Worm (Caenorhabditis elegans) whole organism, L2 larva: Measurements from ENCODE around the gene cccp-1.

ENCODE experiments used
- C34F6.9 ChIP-seq: fragments of 150-350 bp; optimal IDR thresholded peaks from 2 replicates; lab custom pipeline; 2014; ENCODE audit warnings: missing biosample characterization, missing genetic modification characterization
- F13H6.1 ChIP-seq: sonication (generic microtip); optimal IDR thresholded peaks from 2 replicates; lab custom pipeline; 2016; ENCODE audit warnings: missing genetic modification characterization, missing compliant biosample characterization
- R02D3.7 ChIP-seq: fragments of 150-350 bp; optimal IDR thresholded peaks from 2 replicates; lab custom pipeline; 2014; ENCODE audit warnings: missing biosample characterization, missing genetic modification characterization
- Y55F3AM.14 ChIP-seq: fragments of 200-800 bp; sonication (Bioruptor generic); optimal IDR thresholded peaks from 2 replicates; lab custom pipeline; 2018; ENCODE audit warnings: mild to moderate bottlenecking, missing genetic modification characterization, missing compliant biosample characterization
- ZK546.5 ChIP-seq: sonication (generic microtip); optimal IDR thresholded peaks from 2 replicates; lab custom pipeline; 2017; ENCODE audit warnings: missing biosample characterization, missing genetic modification characterization
- alr-1 ChIP-seq: fragments of 150-350 bp; optimal IDR thresholded peaks from 2 replicates; lab custom pipeline; 2014; ENCODE audit warnings: missing biosample characterization, missing genetic modification characterization
- ama-1 ChIP-seq: fragments of 150-350 bp; optimal IDR thresholded peaks from 2 replicates; lab custom pipeline; 2018; ENCODE audit warnings: inconsistent platforms
- blmp-1 ChIP-seq: sonication (generic microtip); optimal IDR thresholded peaks from 2 replicates; lab custom pipeline; 2017; ENCODE audit warnings: missing genetic modification characterization, mild to moderate bottlenecking, missing compliant biosample characterization, antibody characterized with exemption, moderate library complexity; ENCODE audit not compliant: insufficient read depth
- ceh-16 ChIP-seq: fragments of 150-350 bp; optimal IDR thresholded peaks from 2 replicates; lab custom pipeline; 2014; ENCODE audit warnings: missing biosample characterization, missing genetic modification characterization
- ceh-82 ChIP-seq: fragments of 150-350 bp; optimal IDR thresholded peaks from 2 replicates; lab custom pipeline; 2014; ENCODE audit warnings: missing biosample characterization, missing genetic modification characterization
- crh-2 ChIP-seq: sonication (generic microtip); optimal IDR thresholded peaks from 2 replicates; lab custom pipeline; 2017; ENCODE audit warnings: missing biosample characterization, missing genetic modification characterization
- egl-27 ChIP-seq: sonication (generic microtip); optimal IDR thresholded peaks from 3 replicates; lab custom pipeline; 2017; ENCODE audit warnings: missing biosample characterization, missing genetic modification reagents, missing genetic modification characterization
- elt-1 ChIP-seq: fragments of 150-350 bp; optimal IDR thresholded peaks from 2 replicates; lab custom pipeline; 2014; ENCODE audit warnings: missing biosample characterization, missing genetic modification characterization
- elt-3 ChIP-seq: sonication (generic microtip); optimal IDR thresholded peaks from 2 replicates; lab custom pipeline; 2017; ENCODE audit warnings: missing biosample characterization, missing genetic modification characterization
- fos-1 ChIP-seq: fragments of 150-350 bp; optimal IDR thresholded peaks from 2 replicates; lab custom pipeline; 2014; ENCODE audit warnings: missing biosample characterization, missing genetic modification characterization
- gmeb-1 ChIP-seq: fragments of 150-350 bp; optimal IDR thresholded peaks from 2 replicates; lab custom pipeline; 2014; ENCODE audit warnings: missing biosample characterization, missing genetic modification characterization
- lin-11 ChIP-seq: fragments of 150-350 bp; sonication (generic microtip); optimal IDR thresholded peaks from 2 replicates; lab custom pipeline; 2014; ENCODE audit warnings: missing biosample characterization, missing genetic modification characterization, inconsistent platforms, mixed read lengths
- lin-13 ChIP-seq: fragments of 150-350 bp; optimal IDR thresholded peaks from 2 replicates; lab custom pipeline; 2014; ENCODE audit warnings: missing biosample characterization, missing genetic modification reagents, missing genetic modification characterization
- lin-39 ChIP-seq: fragments of 150-350 bp; optimal IDR thresholded peaks from 2 replicates; lab custom pipeline; 2014; ENCODE audit warnings: missing biosample characterization, missing genetic modification reagents, missing genetic modification characterization
- lsy-2 ChIP-seq, 2 experiments: fragments of 150-350 bp in 1 of 2; sonication (generic microtip) in 1 of 2; optimal IDR thresholded peaks; 2 replicates each; lab custom pipeline; 2014 to 2017; ENCODE audit warnings: missing biosample characterization in 2 of 2, missing genetic modification characterization in 2 of 2
- mab-5 ChIP-seq: fragments of 150-350 bp; optimal IDR thresholded peaks from 2 replicates; lab custom pipeline; 2014; ENCODE audit warnings: missing biosample characterization, missing genetic modification characterization
- mdl-1 ChIP-seq, 2 experiments: fragments of 150-350 bp in 1 of 2; sonication (generic microtip) in 1 of 2; optimal IDR thresholded peaks; 2 replicates each; lab custom pipeline; 2017; ENCODE audit warnings: missing biosample characterization in 2 of 2, missing genetic modification characterization in 2 of 2
- nhr-10 ChIP-seq: sonication (generic microtip); optimal IDR thresholded peaks from 2 replicates; lab custom pipeline; 2017; ENCODE audit warnings: missing biosample characterization, missing genetic modification characterization
- nhr-11 ChIP-seq: fragments of 150-350 bp; optimal IDR thresholded peaks from 2 replicates; lab custom pipeline; 2014; ENCODE audit warnings: missing biosample characterization, missing genetic modification characterization
- nhr-12 ChIP-seq: fragments of 150-350 bp; optimal IDR thresholded peaks from 2 replicates; lab custom pipeline; 2014; ENCODE audit warnings: missing biosample characterization, missing genetic modification characterization
- nhr-129 ChIP-seq: fragments of 150-350 bp; optimal IDR thresholded peaks from 2 replicates; lab custom pipeline; 2014; ENCODE audit warnings: missing biosample characterization, missing genetic modification characterization
- nhr-21 ChIP-seq: fragments of 150-350 bp; optimal IDR thresholded peaks from 2 replicates; lab custom pipeline; 2014; ENCODE audit warnings: missing biosample characterization, missing genetic modification characterization
- nhr-23 ChIP-seq: fragments of 150-350 bp; optimal IDR thresholded peaks from 2 replicates; lab custom pipeline; 2014; ENCODE audit warnings: missing biosample characterization, missing genetic modification reagents, missing genetic modification characterization
- nhr-237 ChIP-seq: fragments of 150-350 bp; optimal IDR thresholded peaks from 2 replicates; lab custom pipeline; 2014; ENCODE audit warnings: missing biosample characterization, missing genetic modification characterization
- nhr-25 ChIP-seq: fragments of 150-350 bp; sonication (generic microtip); optimal IDR thresholded peaks from 3 replicates; lab custom pipeline; 2014; ENCODE audit warnings: missing biosample characterization, missing genetic modification characterization
- nhr-6 ChIP-seq: fragments of 150-350 bp; optimal IDR thresholded peaks from 2 replicates; lab custom pipeline; 2014; ENCODE audit warnings: missing biosample characterization, missing genetic modification characterization
- nhr-77 ChIP-seq: fragments of 150-350 bp; optimal IDR thresholded peaks from 2 replicates; lab custom pipeline; 2014; ENCODE audit warnings: missing biosample characterization, missing genetic modification characterization
- sem-4 ChIP-seq: fragments of 150-350 bp; optimal IDR thresholded peaks from 2 replicates; lab custom pipeline; 2014; ENCODE audit warnings: missing biosample characterization, missing genetic modification reagents, missing genetic modification characterization
- skn-1 ChIP-seq: sonication (generic microtip); optimal IDR thresholded peaks from 2 replicates; lab custom pipeline; 2017; ENCODE audit warnings: missing biosample characterization, missing genetic modification characterization
- sma-3 ChIP-seq: sonication (generic microtip); optimal IDR thresholded peaks from 2 replicates; lab custom pipeline; 2016; ENCODE audit warnings: missing genetic modification reagents, missing genetic modification characterization, missing compliant biosample characterization
- sma-9 ChIP-seq, 2 experiments: fragments of 150-350 bp in 1 of 2; sonication (generic microtip) in 1 of 2; optimal IDR thresholded peaks; 2 replicates each; lab custom pipeline; 2014 to 2016; ENCODE audit warnings: missing genetic modification characterization in 2 of 2, mild to moderate bottlenecking in 1 of 2, missing biosample characterization in 1 of 2, missing compliant biosample characterization in 1 of 2, missing genetic modification reagents in 1 of 2, moderate library complexity in 1 of 2
- snpc-4 ChIP-seq: fragments of 150-350 bp; optimal IDR thresholded peaks from 2 replicates; lab custom pipeline; 2014; ENCODE audit warnings: missing biosample characterization, missing genetic modification characterization
- unc-39 ChIP-seq: fragments of 150-350 bp; optimal IDR thresholded peaks from 2 replicates; lab custom pipeline; 2014; ENCODE audit warnings: missing biosample characterization, missing genetic modification characterization
- unc-55 ChIP-seq: fragments of 150-350 bp; sonication (generic microtip); optimal IDR thresholded peaks from 3 replicates; lab custom pipeline; 2014; ENCODE audit warnings: missing biosample characterization, missing genetic modification reagents, missing genetic modification characterization
- unc-62 ChIP-seq: fragments of 150-350 bp; optimal IDR thresholded peaks from 2 replicates; lab custom pipeline; 2014; ENCODE audit warnings: missing biosample characterization, missing genetic modification reagents, missing genetic modification characterization
- zag-1 ChIP-seq: fragments of 150-350 bp; optimal IDR thresholded peaks from 2 replicates; lab custom pipeline; 2014; ENCODE audit warnings: missing biosample characterization, missing genetic modification characterization
- ztf-1 ChIP-seq: fragments of 200-800 bp; sonication (Bioruptor generic); conservative IDR thresholded peaks from 2 replicates; pipeline ENCODE4 v1.3.6; 2022; ENCODE audit warnings: missing genetic modification characterization, missing compliant biosample characterization
- ztf-11 ChIP-seq: sonication (generic microtip); optimal IDR thresholded peaks from 2 replicates; lab custom pipeline; 2017; ENCODE audit warnings: missing biosample characterization, missing genetic modification characterization
- ztf-4 ChIP-seq: fragments of 150-350 bp; optimal IDR thresholded peaks from 2 replicates; lab custom pipeline; 2014; ENCODE audit warnings: missing biosample characterization, missing genetic modification characterization

cccp-1 gene

ce11 chrIII:12428799-12429351 is 43.8 kb upstream of the cccp-1 start:
- no peak for TF ChIP-seq gmeb-1

- no peak for TF ChIP-seq unc-62 (GFP tag; lab: Kevin White, UChicago)
- TF ChIP-seq nhr-11 (tag; lab: Kevin White, UChicago), result no peak
- TF ChIP-seq unc-55 (GFP tag; lab: Kevin White, UChicago), result peak; percentile 93
- TF ChIP-seq alr-1 (tag; lab: Kevin White, UChicago), result no peak
- TF ChIP-seq R02D3.7, result no peak
- peak; percentile 1 for TF ChIP-seq nhr-6 (tag; lab: Kevin White, UChicago)
- no peak for TF ChIP-seq unc-39 (tag; lab: Kevin White, UChicago)
- TF ChIP-seq ztf-4 (tag; lab: Kevin White, UChicago), result no peak
- no peak for TF ChIP-seq ztf-11 (tag; lab: Kevin White, UChicago)
- peak; percentile 27 for TF ChIP-seq nhr-21 (tag; lab: Kevin White, UChicago)
- TF ChIP-seq elt-1 (tag; lab: Kevin White, UChicago), result no peak
- TF ChIP-seq F13H6.1 (tag; lab: Kevin White, UChicago), result peak; percentile 38
- TF ChIP-seq crh-2 (tag; lab: Kevin White, UChicago), result peak; percentile 49
- TF ChIP-seq ceh-16, result no peak
- TF ChIP-seq blmp-1 (tag; lab: Kevin White, UChicago), result peak; percentile 20
- TF ChIP-seq lin-39 (tag; lab: Kevin White, UChicago), result no peak
- TF ChIP-seq nhr-10 (tag; lab: Kevin White, UChicago), result no peak
- TF ChIP-seq nhr-77 (tag; lab: Kevin White, UChicago), result no peak
- peak; percentile 29 for TF ChIP-seq snpc-4
- TF ChIP-seq Y55F3AM.14 (GFP tag; lab: Kevin White, UChicago), result no peak
- TF ChIP-seq ama-1 (lab: Kevin White, UChicago), result no peak
- TF ChIP-seq gmeb-1, result peak; percentile 96
- TF ChIP-seq ceh-82, result no peak
- TF ChIP-seq sma-9 (GFP tag; optimal IDR thresholded peaks at IDR 0.05; lab: Kevin White, UChicago), result peak; percentile 53
- TF ChIP-seq sma-9 (tag; optimal IDR thresholded peaks at IDR 0.05; lab: Kevin White, UChicago), result no peak
- peak; percentile 42 for TF ChIP-seq mab-5
- no peak for TF ChIP-seq skn-1 (tag; lab: Kevin White, UChicago)
- TF ChIP-seq fos-1, result peak; percentile 14
- TF ChIP-seq nhr-12 (tag; lab: Kevin White, UChicago), result no peak
- peak; percentile 95 to 99 for TF ChIP-seq lsy-2 (tag; optimal IDR thresholded peaks at IDR 0.05; lab: Kevin White, UChicago)
- TF ChIP-seq nhr-25 (tag; lab: Kevin White, UChicago), result peak; percentile 22
- TF ChIP-seq nhr-129 (tag; lab: Kevin White, UChicago), result peak; percentile 79
- TF ChIP-seq lin-11 (tag; lab: Kevin White, UChicago), result peak; percentile 25
- no peak for TF ChIP-seq ZK546.5
- TF ChIP-seq zag-1 (tag; lab: Kevin White, UChicago), result peak; percentile 11
- peak; percentile 49 for TF ChIP-seq sma-3 (GFP tag; lab: Kevin White, UChicago)
- no peak for TF ChIP-seq nhr-23 (tag; lab: Kevin White, UChicago)
- TF ChIP-seq elt-3 (tag; lab: Kevin White, UChicago), result no peak
- peak; percentile 64 for TF ChIP-seq sem-4 (tag; lab: Kevin White, UChicago)
- TF ChIP-seq C34F6.9 (tag; lab: Kevin White, UChicago), result peak; percentile 85
- no peak for TF ChIP-seq mdl-1 (tag; optimal IDR thresholded peaks at IDR 0.05; lab: Kevin White, UChicago)
- no peak for TF ChIP-seq ztf-1
- no peak for TF ChIP-seq nhr-237 (tag; lab: Kevin White, UChicago)
- no peak for TF ChIP-seq egl-27 (tag; lab: Kevin White, UChicago)
- TF ChIP-seq lin-13, result peak; percentile 79
- TF ChIP-seq, all 48 proteins: peak for 20
Measured at ce11 chrIII:12429579-12430084, 43.0 kb upstream of the cccp-1 start, which contains the start of gene snr-6. TSS of gene snr-6 (minus strand) at chrIII:12429629.
